Worm (Caenorhabditis elegans) whole organism, young adult: ENCODE measurements around the gene djr-1.1.
A peak's percentile ranks its signal among the peaks of the same experiment; 100 is the strongest.

ENCODE experiments used
- B0336.3 ChIP-seq: fragments of 200-800 bp; sonication (Bioruptor generic); IDR thresholded peaks from 2 replicates; pipeline ENCODE4 v1.3.6; 2022; ENCODE audit warnings: missing genetic modification characterization, missing compliant biosample characterization
- D2030.7 ChIP-seq: fragments of 200-800 bp; sonication (Bioruptor generic); IDR thresholded peaks from 2 replicates; pipeline ENCODE4 v1.3.6; 2022; ENCODE audit warnings: missing genetic modification reagents, missing genetic modification characterization, missing compliant biosample characterization
- F39B2.1 ChIP-seq: fragments of 200-800 bp; sonication (Bioruptor generic); IDR thresholded peaks from 2 replicates; pipeline ENCODE4 v1.3.6; 2022; ENCODE audit warnings: missing genetic modification reagents, missing genetic modification characterization, missing compliant biosample characterization
- F57A8.1 ChIP-seq: fragments of 200-800 bp; sonication (Bioruptor generic); optimal IDR thresholded peaks from 2 replicates; lab custom pipeline; 2018; ENCODE audit warnings: mild to moderate bottlenecking, missing genetic modification characterization, moderate library complexity, missing compliant biosample characterization
- K11D2.4 ChIP-seq: fragments of 200-800 bp; sonication (Bioruptor generic); IDR thresholded peaks from 2 replicates; pipeline ENCODE4 v1.3.6; 2022; ENCODE audit warnings: missing genetic modification reagents, missing genetic modification characterization, missing compliant biosample characterization
- K12H6.12 ChIP-seq: fragments of 200-800 bp; sonication (Bioruptor generic); optimal IDR thresholded peaks from 2 replicates; lab custom pipeline; 2018; ENCODE audit warnings: mild to moderate bottlenecking, missing genetic modification characterization, missing compliant biosample characterization
- T07F8.4 ChIP-seq: sonication (generic microtip); optimal IDR thresholded peaks from 2 replicates; lab custom pipeline; 2016; ENCODE audit warnings: mild to moderate bottlenecking, missing genetic modification characterization, moderate library complexity, missing compliant biosample characterization
- Y53F4B.3 ChIP-seq: fragments of 200-800 bp; sonication (Bioruptor generic); IDR thresholded peaks from 2 replicates; pipeline ENCODE4 v1.3.6; 2022; ENCODE audit warnings: missing genetic modification reagents, missing genetic modification characterization, missing compliant biosample characterization
- Y53G8AR.9 ChIP-seq: fragments of 200-800 bp; sonication (Bioruptor generic); conservative IDR thresholded peaks from 2 replicates; pipeline ENCODE4 v1.3.6; 2022; ENCODE audit warnings: missing genetic modification reagents, missing genetic modification characterization, missing compliant biosample characterization
- Y79H2A.3 ChIP-seq: fragments of 200-800 bp; sonication (Bioruptor generic); conservative IDR thresholded peaks from 2 replicates; pipeline ENCODE4 v1.3.6; 2022; ENCODE audit warnings: missing genetic modification reagents, missing genetic modification characterization, missing compliant biosample characterization
- attf-3 ChIP-seq: fragments of 200-800 bp; sonication (Bioruptor generic); conservative IDR thresholded peaks from 2 replicates; pipeline ENCODE4 v1.3.6; 2022; ENCODE audit warnings: missing genetic modification reagents, missing genetic modification characterization, missing compliant biosample characterization
- ceh-100 ChIP-seq: fragments of 200-800 bp; sonication (Bioruptor generic); IDR thresholded peaks from 2 replicates; pipeline ENCODE4 v1.3.6; 2022; ENCODE audit warnings: missing genetic modification reagents, missing genetic modification characterization, missing compliant biosample characterization
- ceh-27 ChIP-seq: fragments of 200-800 bp; sonication (Bioruptor generic); optimal IDR thresholded peaks from 2 replicates; lab custom pipeline; 2018; ENCODE audit warnings: mild to moderate bottlenecking, missing genetic modification characterization, moderate library complexity, missing compliant biosample characterization
- ceh-91 ChIP-seq: fragments of 200-800 bp; sonication (Bioruptor generic); IDR thresholded peaks from 2 replicates; pipeline ENCODE4 v1.3.6; 2022; ENCODE audit warnings: missing genetic modification reagents, missing genetic modification characterization, missing compliant biosample characterization
- dox-1 ChIP-seq: fragments of 200-800 bp; sonication (Bioruptor generic); IDR thresholded peaks from 2 replicates; pipeline ENCODE4 v1.3.6; 2022; ENCODE audit warnings: missing genetic modification reagents, missing genetic modification characterization, missing compliant biosample characterization
- dpl-1 ChIP-seq: fragments of 150-350 bp; optimal IDR thresholded peaks from 2 replicates; lab custom pipeline; 2014; ENCODE audit warnings: missing biosample characterization, missing genetic modification reagents, missing genetic modification characterization
- efl-1 ChIP-seq: fragments of 150-350 bp; optimal IDR thresholded peaks from 2 replicates; lab custom pipeline; 2014; ENCODE audit warnings: missing biosample characterization, missing genetic modification reagents, missing genetic modification characterization
- egrh-3 ChIP-seq: fragments of 200-800 bp; sonication (Bioruptor generic); IDR thresholded peaks from 2 replicates; pipeline ENCODE4 v1.3.6; 2022; ENCODE audit warnings: missing genetic modification reagents, missing genetic modification characterization, missing compliant biosample characterization
- ekl-4 ChIP-seq: fragments of 200-800 bp; sonication (Bioruptor generic); IDR thresholded peaks from 2 replicates; pipeline ENCODE4 v1.3.6; 2022; ENCODE audit warnings: missing genetic modification reagents, missing genetic modification characterization, missing compliant biosample characterization
- ets-4 ChIP-seq: fragments of 200-800 bp; sonication (Bioruptor generic); optimal IDR thresholded peaks from 2 replicates; lab custom pipeline; 2018; ENCODE audit warnings: mild to moderate bottlenecking, missing genetic modification characterization, missing compliant biosample characterization
- fkh-3 ChIP-seq: sonication (generic microtip); optimal IDR thresholded peaks from 2 replicates; lab custom pipeline; 2016; ENCODE audit warnings: mild to moderate bottlenecking, missing genetic modification characterization, missing compliant biosample characterization
- hlh-12 ChIP-seq: sonication (generic microtip); optimal IDR thresholded peaks from 2 replicates; lab custom pipeline; 2016; ENCODE audit warnings: missing genetic modification characterization, missing compliant biosample characterization
- hmg-1.2 ChIP-seq: fragments of 200-800 bp; sonication (Bioruptor generic); IDR thresholded peaks from 2 replicates; pipeline ENCODE4 v1.3.6; 2022; ENCODE audit warnings: missing genetic modification reagents, missing genetic modification characterization, missing compliant biosample characterization
- let-526 ChIP-seq: fragments of 200-800 bp; sonication (Bioruptor generic); IDR thresholded peaks from 2 replicates; pipeline ENCODE4 v1.3.6; 2022; ENCODE audit warnings: missing genetic modification reagents, missing genetic modification characterization, missing compliant biosample characterization
- lin-35 ChIP-seq, 3 experiments: fragments of 150-350 bp in 2 of 3; sonication (generic microtip) in 1 of 3; optimal IDR thresholded peaks; 2 replicates each; lab custom pipeline; 2014 to 2018; ENCODE audit warnings: missing biosample characterization in 3 of 3, missing genetic modification characterization in 3 of 3, missing genetic modification reagents in 3 of 3
- lin-40 ChIP-seq: sonication (generic microtip); optimal IDR thresholded peaks from 2 replicates; lab custom pipeline; 2016; ENCODE audit warnings: missing genetic modification characterization, mild to moderate bottlenecking, missing compliant biosample characterization, missing genotype, missing genetic modification reagents
- lin-54 ChIP-seq: fragments of 200-800 bp; sonication (Bioruptor generic); optimal IDR thresholded peaks from 2 replicates; lab custom pipeline; 2018; ENCODE audit warnings: mild to moderate bottlenecking, missing genetic modification characterization, missing compliant biosample characterization
- lir-1 ChIP-seq: fragments of 200-800 bp; sonication (Bioruptor generic); conservative IDR thresholded peaks from 2 replicates; pipeline ENCODE4 v1.3.6; 2022; ENCODE audit warnings: missing genetic modification reagents, missing genetic modification characterization, missing compliant biosample characterization
- lsl-1 ChIP-seq: fragments of 200-800 bp; sonication (Bioruptor generic); optimal IDR thresholded peaks from 2 replicates; lab custom pipeline; 2018; ENCODE audit warnings: mild to moderate bottlenecking, missing genetic modification characterization, moderate library complexity, missing compliant biosample characterization
- madf-6 ChIP-seq: fragments of 200-800 bp; sonication (Bioruptor generic); IDR thresholded peaks from 2 replicates; pipeline ENCODE4 v1.3.6; 2022; ENCODE audit warnings: missing genetic modification reagents, missing genetic modification characterization, missing compliant biosample characterization
- mcd-1 ChIP-seq: fragments of 200-800 bp; sonication (Bioruptor generic); IDR thresholded peaks from 2 replicates; pipeline ENCODE4 v1.3.6; 2022; ENCODE audit warnings: missing genetic modification reagents, missing genetic modification characterization, missing compliant biosample characterization
- mes-4 ChIP-seq: sonication (generic microtip); optimal IDR thresholded peaks from 2 replicates; lab custom pipeline; 2016; ENCODE audit warnings: missing genotype, missing genetic modification characterization, missing compliant biosample characterization
- nfyb-1 ChIP-seq: fragments of 200-800 bp; sonication (Bioruptor generic); IDR thresholded peaks from 2 replicates; pipeline ENCODE4 v1.3.6; 2022; ENCODE audit warnings: missing genetic modification reagents, missing genetic modification characterization, missing compliant biosample characterization
- nhr-27 ChIP-seq: fragments of 200-800 bp; sonication (Bioruptor generic); optimal IDR thresholded peaks from 2 replicates; lab custom pipeline; 2018; ENCODE audit warnings: mild to moderate bottlenecking, missing genetic modification characterization, moderate library complexity, missing compliant biosample characterization
- nhr-80 ChIP-seq: sonication (generic microtip); optimal IDR thresholded peaks from 2 replicates; lab custom pipeline; 2016; ENCODE audit warnings: missing genetic modification characterization, missing compliant biosample characterization
- rec-8 ChIP-seq, 2 experiments: sonication (generic microtip); optimal IDR thresholded peaks; 2 replicates each; lab custom pipeline; 2016; ENCODE audit warnings: mild to moderate bottlenecking in 2 of 2, missing genetic modification characterization in 2 of 2, missing genetic modification reagents in 2 of 2, missing genotype in 2 of 2, missing biosample characterization in 1 of 2, missing compliant biosample characterization in 1 of 2, moderate library complexity in 1 of 2
- repo-1 ChIP-seq: sonication (generic microtip); optimal IDR thresholded peaks from 2 replicates; lab custom pipeline; 2017; ENCODE audit warnings: mild to moderate bottlenecking, missing genetic modification characterization, missing compliant biosample characterization
- snpc-1.3 ChIP-seq: sonication (generic microtip); optimal IDR thresholded peaks from 2 replicates; lab custom pipeline; 2017; ENCODE audit warnings: missing genetic modification characterization, mild to moderate bottlenecking, missing compliant biosample characterization, antibody characterized with exemption, moderate library complexity, missing genotype, missing genetic modification reagents; ENCODE audit not compliant: insufficient read depth
- snpc-4 ChIP-seq, 5 experiments: fragments of 150-350 bp in 1 of 5; sonication (generic microtip) in 4 of 5; optimal IDR thresholded peaks; 2 replicates each; lab custom pipeline; 2014 to 2018; ENCODE audit warnings: missing genetic modification characterization in 5 of 5, missing biosample characterization in 3 of 5, antibody characterized with exemption in 2 of 5, mild to moderate bottlenecking in 2 of 5, missing compliant biosample characterization in 2 of 5, missing genotype in 2 of 5, moderate library complexity in 2 of 5, missing genetic modification reagents in 1 of 5
- tbp1 ChIP-seq: fragments of 200-800 bp; sonication (Bioruptor generic); optimal IDR thresholded peaks from 2 replicates; lab custom pipeline; 2018; ENCODE audit warnings: mild to moderate bottlenecking, missing genetic modification characterization, missing compliant biosample characterization
- tbx-9 ChIP-seq: sonication (generic microtip); optimal IDR thresholded peaks from 2 replicates; lab custom pipeline; 2016; ENCODE audit warnings: borderline replicate concordance, missing genetic modification characterization, inconsistent platforms, missing compliant biosample characterization
- tlf-1 ChIP-seq: fragments of 200-800 bp; sonication (Bioruptor generic); optimal IDR thresholded peaks from 2 replicates; lab custom pipeline; 2018; ENCODE audit warnings: mild to moderate bottlenecking, missing genetic modification characterization, missing compliant biosample characterization
- ztf-18 ChIP-seq: sonication (generic microtip); optimal IDR thresholded peaks from 2 replicates; lab custom pipeline; 2016; ENCODE audit warnings: missing genotype, mild to moderate bottlenecking, missing genetic modification characterization, missing compliant biosample characterization
- ztf-6 ChIP-seq: fragments of 200-800 bp; sonication (Bioruptor generic); IDR thresholded peaks from 2 replicates; pipeline ENCODE4 v1.3.6; 2022; ENCODE audit warnings: missing genetic modification reagents, missing genetic modification characterization, missing compliant biosample characterization

djr-1.1 gene

DNA sequence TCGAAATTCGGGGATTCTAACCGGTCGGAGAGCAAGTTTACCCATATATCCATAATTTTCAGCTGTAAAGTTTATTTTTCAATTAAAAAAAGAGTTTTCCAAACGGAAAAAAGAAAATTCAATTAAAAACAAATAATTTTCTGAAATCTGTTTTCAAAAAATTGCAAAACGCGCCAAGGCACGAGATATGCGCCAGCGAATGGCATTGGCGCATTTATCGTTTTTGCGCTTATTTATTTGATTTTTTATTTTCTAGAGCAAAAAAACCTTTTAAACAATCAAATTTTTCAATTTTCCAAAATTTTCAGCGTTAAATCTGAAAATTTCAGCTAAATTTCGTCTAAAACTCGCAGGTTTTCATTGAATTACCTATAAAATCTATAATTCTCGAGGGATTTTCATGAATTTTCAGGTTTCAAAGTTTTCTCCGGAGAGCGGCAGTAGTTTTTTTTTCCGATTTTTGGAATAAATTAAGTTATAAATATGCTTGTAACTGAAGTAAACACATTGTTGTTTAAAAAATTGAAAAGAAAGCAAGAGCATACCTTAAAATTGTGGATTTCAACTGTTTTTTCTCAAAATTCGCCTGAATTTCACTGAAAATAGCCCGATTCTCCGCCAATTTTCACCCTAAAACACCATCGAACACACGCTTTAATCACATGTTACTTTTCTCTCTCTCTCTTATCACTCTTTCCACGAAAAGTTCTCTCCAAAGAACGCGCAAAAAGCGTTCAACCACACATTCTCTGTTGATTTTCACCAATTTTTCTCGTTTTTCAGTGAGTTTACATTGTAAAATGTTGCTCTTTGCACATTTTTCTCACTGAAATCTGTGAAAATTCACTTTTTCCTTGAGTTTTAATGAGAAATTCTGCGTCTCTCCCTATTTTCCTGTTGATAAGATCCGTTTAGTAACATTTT, 4.5 kb upstream of the djr-1.1 start, which contains the start of gene B0432.10 (continued):
- TF ChIP-seq madf-6 (GFP tag; lab: Robert Waterston, UW) = peak; percentile 41; the same call in 1 of the 2 replicates
- no peak for TF ChIP-seq F39B2.1 (GFP tag; lab: Robert Waterston, UW)
- no peak for TF ChIP-seq fkh-3 (tag; lab: Kevin White, UChicago)
- no peak for TF ChIP-seq F57A8.1 (GFP tag; lab: Kevin White, UChicago)
- peak; percentile 70; the same call in 1 of the 2 replicates for TF ChIP-seq K11D2.4
- TF ChIP-seq mcd-1 (GFP tag; lab: Robert Waterston, UW) = peak; percentile 81
- TF ChIP-seq ets-4 (GFP tag; lab: Kevin White, UChicago) = no peak
- TF ChIP-seq dpl-1 (GFP tag; lab: Kevin White, UChicago) = peak; percentile 86
- peak; percentile 93 for TF ChIP-seq lin-54
- no peak for TF ChIP-seq mes-4 (tag; lab: Kevin White, UChicago)
- no peak for TF ChIP-seq egrh-3 (GFP tag; lab: Robert Waterston, UW)
- TF ChIP-seq hlh-12 (tag; lab: Kevin White, UChicago) = no peak
- TF ChIP-seq lsl-1 (GFP tag; lab: Kevin White, UChicago) = peak; percentile 28
- no peak for TF ChIP-seq Y53F4B.3 (GFP tag; lab: Robert Waterston, UW)
- peak; percentile 30 for TF ChIP-seq tbp1 (GFP tag; lab: Kevin White, UChicago)
- TF ChIP-seq nfyb-1 = peak; percentile 69; the same call in 1 of the 2 replicates
- TF ChIP-seq D2030.7 (GFP tag; lab: Robert Waterston, UW) = 0 out of 2 replicates have a peak, but pooled peaks have one; percentile 48
- TF ChIP-seq T07F8.4 = no peak
- peak in 1 of 3 experiments; percentile 96 for TF ChIP-seq lin-35 (GFP tag; optimal IDR thresholded peaks at IDR 0.05; lab: Kevin White, UChicago)
- TF ChIP-seq lir-1 = 0 out of 2 replicates have a peak, but pooled peaks have one; percentile 9
- peak; percentile 64 for TF ChIP-seq snpc-1.3 (tag; lab: Kevin White, UChicago)
- peak; percentile 7 for TF ChIP-seq tlf-1
- peak; percentile 83 for TF ChIP-seq lin-40
- peak; percentile 59 for TF ChIP-seq dox-1 (GFP tag; lab: Robert Waterston, UW)
- no peak for TF ChIP-seq tbx-9 (tag; lab: Kevin White, UChicago)
- peak; percentile 6 for TF ChIP-seq nhr-80 (tag; lab: Kevin White, UChicago)
- no peak for TF ChIP-seq ztf-6
- 0 out of 2 replicates have a peak, but pooled peaks have one; percentile 20 for TF ChIP-seq attf-3 (GFP tag; lab: Robert Waterston, UW)
- TF ChIP-seq repo-1 (tag; lab: Kevin White, UChicago) = no peak
- TF ChIP-seq K12H6.12 (tag; lab: Kevin White, UChicago) = peak; percentile 44
- no peak for TF ChIP-seq ceh-27 (GFP tag; lab: Kevin White, UChicago)
- peak; percentile 81 for TF ChIP-seq efl-1
- no peak for TF ChIP-seq ceh-91 (GFP tag; lab: Robert Waterston, UW)
- no peak for TF ChIP-seq nhr-27 (tag; lab: Kevin White, UChicago)
- no peak for TF ChIP-seq rec-8 (tag; optimal IDR thresholded peaks at IDR 0.05; lab: Kevin White, UChicago)
- TF ChIP-seq hmg-1.2 = peak; percentile 31; the same call in 1 of the 2 replicates
- peak; percentile 94 for TF ChIP-seq ztf-18 (tag; lab: Kevin White, UChicago)
- peak; percentile 78; the same call in 1 of the 2 replicates for TF ChIP-seq Y53G8AR.9 (GFP tag; lab: Robert Waterston, UW)
- peak; percentile 33; the same call in 1 of the 2 replicates for TF ChIP-seq ekl-4 (GFP tag; lab: Robert Waterston, UW)
- no peak for TF ChIP-seq Y79H2A.3 (GFP tag; lab: Robert Waterston, UW)
- no peak for TF ChIP-seq snpc-4 (GFP tag; optimal IDR thresholded peaks at IDR 0.05; lab: Kevin White, UChicago)
- peak in 3 of 4 experiments; percentile 24 to 52 (median 41) for TF ChIP-seq snpc-4 (tag; optimal IDR thresholded peaks at IDR 0.05; lab: Kevin White, UChicago)
- TF ChIP-seq let-526 (GFP tag; lab: Robert Waterston, UW) = no peak
- peak; percentile 56; the same call in 1 of the 2 replicates for TF ChIP-seq B0336.3
- 0 out of 2 replicates have a peak, but pooled peaks have one; percentile 14 for TF ChIP-seq ceh-100
